Fruit fly (Drosophila melanogaster): ENCODE measurements around the gene CG10341.

Gene CG10341

dm6 chr2L:18664707-18665550, 33.6 kb upstream of the CG10341 start:
- peak; percentile 86 for TF ChIP-seq CG15710 (tag; optimal IDR thresholded peaks at IDR 0.05)
- TF ChIP-seq CG13204 (GFP tag; optimal IDR thresholded peaks at IDR 0.05), result peak; percentile 70
- TF ChIP-seq Snoo (tag; optimal IDR thresholded peaks at IDR 0.05), result peak; percentile 82
- peak; percentile 87 for TF ChIP-seq CG17806 (tag; optimal IDR thresholded peaks at IDR 0.05)
- peak; percentile 77 for TF ChIP-seq D1 (tag; optimal IDR thresholded peaks at IDR 0.05)
- TF ChIP-seq CG34367 (tag; optimal IDR thresholded peaks at IDR 0.05), result peak; percentile 83
- peak; percentile 92 for TF ChIP-seq CG8159 (tag; optimal IDR thresholded peaks at IDR 0.05)
- TF ChIP-seq Ets98B (GFP tag; IDR thresholded peaks at IDR 0.05), result no peak; the same call in 1 of the 2 replicates
- TF ChIP-seq CG14655 (GFP tag; optimal IDR thresholded peaks at IDR 0.05), result peak; percentile 92
- no peak; the same call in 1 of the 2 replicates for TF ChIP-seq CG12605 (GFP tag; IDR thresholded peaks at IDR 0.05)
- peak; percentile 49 for TF ChIP-seq gl (tag; optimal IDR thresholded peaks at IDR 0.05)
- TF ChIP-seq CG32121 (GFP tag; IDR thresholded peaks at IDR 0.05), result no peak
- peak; percentile 31 for TF ChIP-seq Pif1B (GFP tag; optimal IDR thresholded peaks at IDR 0.05)
- TF ChIP-seq CG8301 (tag; optimal IDR thresholded peaks at IDR 0.05), result peak; percentile 88
- TF ChIP-seq rn (GFP tag; IDR thresholded peaks at IDR 0.05), result no peak
- TF ChIP-seq CG9948 (tag; optimal IDR thresholded peaks at IDR 0.05), result peak; percentile 89
- TF ChIP-seq fd96Ca (GFP tag; IDR thresholded peaks at IDR 0.05), result 0 out of 3 replicates have a peak, but pooled peaks have one; percentile 18
- TF ChIP-seq EcR (GFP tag; optimal IDR thresholded peaks at IDR 0.05), result peak; percentile 96
- TF ChIP-seq Pif1A (GFP tag; optimal IDR thresholded peaks at IDR 0.05), result peak; percentile 61
- peak; percentile 20; the same call in 2 of the 3 replicates for TF ChIP-seq CG4496 (GFP tag; IDR thresholded peaks at IDR 0.05)
- TF ChIP-seq CG10348 (GFP tag; IDR thresholded peaks at IDR 0.05), result no peak

- TF ChIP-seq D1 (tag; optimal IDR thresholded peaks at IDR 0.05) (peak; percentile 47), CG10348 (GFP tag; IDR thresholded peaks at IDR 0.05) (no peak)
These were observed 32.4 kb upstream of the CG10341 start for dm6 chr2L:18665952-18666606.

- TF ChIP-seq CG8159 (tag; optimal IDR thresholded peaks at IDR 0.05) (no peak), D1 (tag; optimal IDR thresholded peaks at IDR 0.05) (no peak), CG10348 (GFP tag; IDR thresholded peaks at IDR 0.05) (no peak), Pif1A (GFP tag; optimal IDR thresholded peaks at IDR 0.05) (no peak), Snoo (tag; optimal IDR thresholded peaks at IDR 0.05) (no peak), CG17806 (tag; optimal IDR thresholded peaks at IDR 0.05) (no peak), CG4496 (GFP tag; IDR thresholded peaks at IDR 0.05) (no peak), rn (GFP tag; IDR thresholded peaks at IDR 0.05) (no peak), CG12605 (GFP tag; IDR thresholded peaks at IDR 0.05) (no peak), CG34367 (tag; optimal IDR thresholded peaks at IDR 0.05) (no peak)
These were observed 27.4 kb upstream of the CG10341 start, which contains the start of gene CG43338 for dm6 chr2L:18671146-18671545. CG43338 (minus strand) TSS chr2L:18671246.

- TF ChIP-seq CG4496 (GFP tag; IDR thresholded peaks at IDR 0.05) (no peak), CG8159 (tag; optimal IDR thresholded peaks at IDR 0.05) (no peak), CG32121 (GFP tag; IDR thresholded peaks at IDR 0.05) (no peak), D1 (tag; optimal IDR thresholded peaks at IDR 0.05) (no peak), CG10348 (GFP tag; IDR thresholded peaks at IDR 0.05) (no peak), CG13204 (GFP tag; optimal IDR thresholded peaks at IDR 0.05) (no peak), Snoo (tag; optimal IDR thresholded peaks at IDR 0.05) (no peak), CG34367 (tag; optimal IDR thresholded peaks at IDR 0.05) (no peak), Pif1A (GFP tag; optimal IDR thresholded peaks at IDR 0.05) (no peak), CG12605 (GFP tag; IDR thresholded peaks at IDR 0.05) (no peak)
These were observed 25.3 kb upstream of the CG10341 start, which contains the start of gene CG43339 for dm6 chr2L:18673185-18673584. CG43339 (minus strand) TSS chr2L:18673285.

dm6 chr2L:18674994-18675393, 23.5 kb upstream of the CG10341 start, which contains the start of gene Mst36Fb:
Mst36Fb (minus strand) TSS chr2L:18675094.
- TF ChIP-seq CG32121 (GFP tag; IDR thresholded peaks at IDR 0.05) (no peak), Pif1B (GFP tag; optimal IDR thresholded peaks at IDR 0.05) (no peak), Pif1A (GFP tag; optimal IDR thresholded peaks at IDR 0.05) (no peak), CG34367 (tag; optimal IDR thresholded peaks at IDR 0.05) (no peak), CG8301 (tag; optimal IDR thresholded peaks at IDR 0.05) (no peak), rn (GFP tag; IDR thresholded peaks at IDR 0.05) (no peak), CG4496 (GFP tag; IDR thresholded peaks at IDR 0.05) (no peak), CG10348 (GFP tag; IDR thresholded peaks at IDR 0.05) (no peak), gl (tag; optimal IDR thresholded peaks at IDR 0.05) (no peak), CG9948 (tag; optimal IDR thresholded peaks at IDR 0.05) (no peak), Snoo (tag; optimal IDR thresholded peaks at IDR 0.05) (no peak), CG15710 (tag; optimal IDR thresholded peaks at IDR 0.05) (no peak), CG12605 (GFP tag; IDR thresholded peaks at IDR 0.05) (no peak), fd96Ca (GFP tag; IDR thresholded peaks at IDR 0.05) (no peak), D1 (tag; optimal IDR thresholded peaks at IDR 0.05) (no peak), EcR (GFP tag; optimal IDR thresholded peaks at IDR 0.05) (no peak), CG13204 (GFP tag; optimal IDR thresholded peaks at IDR 0.05) (no peak), Ets98B (GFP tag; IDR thresholded peaks at IDR 0.05) (no peak)

Data from whole organism, pupa.